Fruit fly (Drosophila melanogaster) ovary, adult (tissue): ENCODE data around the gene CG42354.

Experiments
- CG17801 ChIP-seq: fragments of 200-800 bp; optimal IDR thresholded peaks from 2 replicates; lab custom pipeline; 2019; ENCODE audit warnings: missing biosample characterization, mild to moderate bottlenecking, missing genetic modification characterization, moderate library complexity; ENCODE audit not compliant: partially characterized antibody

CG42354 gene

DNA sequence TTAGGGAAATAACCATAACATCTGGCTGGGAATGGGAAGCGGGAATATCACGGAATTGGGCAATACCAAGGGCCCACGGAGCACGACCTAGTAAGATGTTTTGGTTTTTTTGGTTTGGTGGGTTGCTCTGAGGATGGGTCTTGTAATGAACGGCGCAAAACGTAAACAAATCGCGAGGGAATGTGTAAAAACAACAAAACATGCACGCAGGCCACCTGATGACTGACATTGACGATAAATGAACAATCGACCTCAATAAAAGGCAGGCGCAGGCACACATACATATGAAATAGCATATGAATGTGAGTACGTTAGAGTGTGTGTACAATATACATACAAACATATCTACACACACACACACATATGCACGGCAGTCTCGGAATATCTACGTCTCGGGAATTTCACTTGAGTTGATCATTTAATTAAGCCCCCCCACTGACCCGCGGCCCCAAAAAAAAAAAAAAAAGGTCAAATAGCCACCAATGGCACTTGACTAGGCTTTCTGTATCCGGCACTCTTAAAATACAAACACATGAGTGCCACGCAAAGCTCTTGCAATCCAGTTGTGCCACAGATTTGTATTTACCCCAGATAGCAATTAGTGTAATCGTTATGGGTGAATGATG, 3.9 kb downstream of the CG42354 start:
- TF ChIP-seq CG17801 (GFP tag; lab: Kevin White, UChicago), result no peak

DNA sequence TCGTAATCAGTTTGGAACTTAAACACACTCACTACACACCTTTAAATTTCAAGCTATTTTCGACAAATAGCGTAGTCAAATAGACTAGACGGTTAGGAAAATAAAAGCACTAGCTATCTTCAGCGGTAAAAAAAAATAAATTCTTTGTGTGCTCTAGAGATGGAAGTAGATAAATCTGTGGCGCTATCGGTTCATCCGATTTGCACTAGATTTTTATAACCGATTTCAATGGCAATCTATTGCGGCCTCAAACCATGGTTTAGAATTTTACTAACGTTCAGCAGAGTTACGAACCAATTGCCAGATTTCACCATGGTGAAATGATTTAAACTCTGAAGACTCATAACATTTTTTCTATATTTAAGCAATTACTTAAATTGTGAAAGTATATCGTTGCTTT, 8.3 kb downstream of the CG42354 start:
- no peak for TF ChIP-seq CG17801 (GFP tag; lab: Kevin White, UChicago)

DNA sequence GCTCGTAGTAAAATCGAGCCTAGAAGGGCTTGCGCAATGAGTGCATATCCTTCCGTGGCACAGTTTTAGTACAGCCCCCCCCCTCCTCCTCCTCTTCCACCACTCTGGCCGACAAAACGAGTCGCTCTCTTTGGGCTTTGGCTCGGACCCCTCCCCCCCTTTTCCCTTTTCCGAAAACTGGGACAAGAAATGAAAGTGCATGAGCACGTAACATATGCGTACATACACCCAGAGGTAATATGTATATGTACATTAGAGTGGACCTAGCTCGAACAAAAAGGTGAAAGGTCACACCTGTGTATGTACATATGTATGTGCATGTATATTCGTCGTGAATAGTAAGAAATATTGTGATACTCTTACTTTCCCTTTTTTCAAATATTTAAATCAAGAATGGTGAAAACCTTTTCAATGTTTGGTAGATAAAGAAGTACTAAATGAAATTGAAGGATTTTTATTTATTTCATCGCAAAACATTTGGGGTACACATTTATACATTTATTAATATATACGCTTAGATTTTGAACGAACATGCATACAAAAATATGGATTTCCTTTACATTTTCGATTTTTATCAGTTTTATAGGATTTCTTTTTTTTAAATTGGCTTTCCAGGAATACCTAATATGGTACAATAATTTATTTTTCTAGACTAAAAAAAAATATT, 12.0 kb downstream of the CG42354 start:
- no peak for TF ChIP-seq CG17801 (GFP tag; lab: Kevin White, UChicago)

DNA sequence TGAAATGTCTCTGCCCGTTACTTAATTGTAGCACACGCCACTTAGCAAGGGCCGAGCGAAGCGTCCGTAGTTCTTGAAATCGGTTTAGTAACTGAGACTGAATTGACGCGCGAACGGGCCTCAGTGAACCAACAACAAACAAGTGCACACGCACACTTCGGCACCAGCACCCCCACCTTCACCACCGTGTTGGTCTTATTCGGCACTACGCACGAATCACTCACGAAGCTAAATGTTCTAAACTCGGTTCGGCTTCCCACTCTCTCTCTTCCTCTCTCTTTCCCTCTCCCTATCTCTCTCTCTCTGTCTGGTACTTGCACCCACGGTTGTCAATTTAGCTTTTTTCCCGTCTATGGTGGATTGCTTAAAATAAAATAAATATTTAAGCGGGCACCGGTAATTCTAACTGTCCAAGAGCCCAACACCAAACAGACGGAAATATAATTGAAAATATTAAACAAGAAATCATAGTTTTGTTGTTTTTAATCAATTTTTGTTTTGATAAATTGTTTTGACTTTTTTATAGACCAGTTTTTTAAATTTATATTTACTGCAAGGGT, 13.2 kb downstream of the CG42354 start, which contains the start of gene Tob:
Tob (minus strand) TSS at position 65 of the 560 bp plus-strand sequence.
- TF ChIP-seq CG17801 (GFP tag; lab: Kevin White, UChicago), result peak; percentile 73

DNA sequence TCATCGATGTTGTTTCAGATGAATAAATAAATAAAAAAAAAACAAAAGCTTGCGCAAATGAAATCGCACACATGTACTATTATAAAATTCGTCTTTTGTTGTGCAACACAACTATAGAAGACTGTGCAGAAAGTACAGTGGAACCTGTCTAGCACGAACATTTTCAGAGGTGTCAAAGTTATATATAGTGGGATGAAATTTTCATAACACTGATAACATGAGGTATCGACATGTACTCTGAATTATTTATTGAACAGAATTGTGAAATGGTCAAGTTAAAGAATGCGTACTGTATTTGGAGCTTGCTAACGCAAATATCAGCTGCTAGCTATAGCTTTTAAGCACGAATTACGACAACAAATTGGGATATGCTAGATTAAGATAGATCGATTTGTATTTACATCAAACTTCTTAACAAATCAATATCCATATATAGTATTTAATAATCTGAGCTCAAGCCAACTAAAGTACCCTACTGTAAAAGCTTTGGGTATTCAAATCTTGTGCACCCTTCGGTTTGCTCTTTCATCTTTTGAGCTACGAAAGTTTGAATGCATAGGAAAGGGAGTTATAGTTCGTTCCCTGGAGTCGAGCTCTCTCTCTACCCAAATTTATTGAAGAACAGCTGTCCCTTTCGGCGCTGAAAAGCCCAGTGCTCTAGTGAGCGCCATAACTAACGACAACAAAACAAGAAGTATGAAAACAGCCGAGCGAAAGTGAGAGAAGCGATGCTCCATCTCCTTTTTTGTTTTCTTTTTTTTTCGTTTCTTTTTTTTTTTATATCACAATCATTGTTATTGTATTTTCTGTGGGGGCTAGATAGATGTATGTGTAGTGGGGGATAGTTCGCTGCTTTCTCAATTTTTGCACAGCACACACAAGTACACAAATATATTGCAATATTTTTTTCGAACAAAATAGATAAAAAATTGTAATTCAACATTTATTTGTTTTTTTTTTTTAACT, 14.3 kb downstream of the CG42354 start:
- TF ChIP-seq CG17801 (GFP tag; lab: Kevin White, UChicago), result peak; percentile 96

DNA sequence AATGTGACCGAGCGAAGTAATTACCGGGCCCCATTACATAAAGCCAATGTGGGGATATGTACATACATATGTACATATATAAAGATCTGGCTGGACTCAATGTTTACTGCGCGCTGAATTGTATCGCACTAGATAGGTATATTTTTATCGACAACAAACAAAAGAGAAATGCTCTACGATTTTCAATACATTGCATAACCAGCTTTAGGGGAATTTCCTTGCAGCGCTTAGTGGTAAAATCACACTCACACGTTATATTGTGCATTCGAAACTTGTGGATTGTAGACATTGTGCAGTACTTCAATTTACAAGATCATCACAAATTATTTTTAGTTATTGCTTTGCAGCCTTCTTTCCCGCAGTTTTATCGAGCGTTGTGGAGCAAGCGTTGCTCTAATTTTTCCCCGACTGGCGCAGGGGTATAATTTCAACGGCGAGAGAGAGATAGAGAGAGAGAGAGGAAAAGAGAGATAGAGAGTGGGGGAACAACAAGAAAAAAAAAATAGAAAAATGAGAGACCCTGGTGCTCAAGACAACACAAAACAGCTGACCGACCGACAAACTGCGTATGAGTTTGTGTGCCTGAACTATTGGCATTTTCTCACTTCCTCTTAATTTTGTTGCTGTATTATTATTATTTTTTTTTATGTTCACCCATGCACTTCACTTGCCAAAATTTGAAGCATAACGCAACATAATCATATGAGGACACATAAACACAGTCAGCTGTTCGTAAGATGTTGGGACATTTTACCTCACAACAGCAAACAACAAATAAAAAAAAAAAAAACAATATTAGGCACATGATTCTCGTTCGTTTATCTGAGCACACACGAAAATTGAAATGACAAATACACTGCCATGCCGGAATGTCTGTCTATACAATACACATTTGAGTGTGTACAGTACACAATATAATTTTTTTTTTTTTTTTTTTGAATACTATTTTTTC, 15.5 kb downstream of the CG42354 start:
- no peak for TF ChIP-seq CG17801 (GFP tag; lab: Kevin White, UChicago)

DNA sequence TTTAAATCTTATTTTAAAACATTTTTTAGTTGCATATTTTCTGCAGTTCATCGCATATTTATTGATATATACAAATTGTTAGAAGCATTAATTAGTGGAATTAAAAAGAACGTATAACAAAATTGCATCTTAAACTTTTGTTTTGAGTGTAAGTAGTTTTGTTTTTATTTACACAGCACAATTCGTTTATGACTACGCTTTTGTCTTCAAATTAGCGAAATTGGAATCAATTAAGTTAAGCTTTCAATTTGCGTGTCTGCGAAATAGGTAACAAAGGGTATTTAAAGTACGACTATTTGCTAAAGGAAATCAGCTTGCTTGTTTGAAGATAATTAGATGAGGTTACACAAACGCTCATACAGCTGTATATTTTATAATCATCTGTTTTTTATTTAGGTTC, 16.5 kb downstream of the CG42354 start:
- TF ChIP-seq CG17801 (GFP tag; lab: Kevin White, UChicago), result no peak

DNA sequence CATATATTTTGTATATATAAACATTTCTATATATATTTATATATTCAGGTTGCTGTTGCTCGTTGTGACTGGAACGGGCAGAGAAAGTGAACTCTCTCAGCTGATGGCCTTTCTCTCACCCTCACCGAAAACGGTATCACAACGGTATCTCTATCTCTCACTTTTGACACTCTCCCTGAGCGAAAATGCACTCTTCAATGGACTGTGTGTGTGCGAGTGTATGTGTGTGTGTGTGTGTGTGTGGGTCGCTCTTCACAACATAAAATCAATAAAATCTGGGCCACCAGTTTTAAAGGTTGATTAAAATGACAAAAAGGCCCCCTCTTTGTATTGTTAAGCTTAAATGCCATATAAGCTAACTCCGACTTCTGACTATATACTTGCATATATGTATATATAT, 17.2 kb downstream of the CG42354 start:
- no peak for TF ChIP-seq CG17801 (GFP tag; lab: Kevin White, UChicago)

DNA sequence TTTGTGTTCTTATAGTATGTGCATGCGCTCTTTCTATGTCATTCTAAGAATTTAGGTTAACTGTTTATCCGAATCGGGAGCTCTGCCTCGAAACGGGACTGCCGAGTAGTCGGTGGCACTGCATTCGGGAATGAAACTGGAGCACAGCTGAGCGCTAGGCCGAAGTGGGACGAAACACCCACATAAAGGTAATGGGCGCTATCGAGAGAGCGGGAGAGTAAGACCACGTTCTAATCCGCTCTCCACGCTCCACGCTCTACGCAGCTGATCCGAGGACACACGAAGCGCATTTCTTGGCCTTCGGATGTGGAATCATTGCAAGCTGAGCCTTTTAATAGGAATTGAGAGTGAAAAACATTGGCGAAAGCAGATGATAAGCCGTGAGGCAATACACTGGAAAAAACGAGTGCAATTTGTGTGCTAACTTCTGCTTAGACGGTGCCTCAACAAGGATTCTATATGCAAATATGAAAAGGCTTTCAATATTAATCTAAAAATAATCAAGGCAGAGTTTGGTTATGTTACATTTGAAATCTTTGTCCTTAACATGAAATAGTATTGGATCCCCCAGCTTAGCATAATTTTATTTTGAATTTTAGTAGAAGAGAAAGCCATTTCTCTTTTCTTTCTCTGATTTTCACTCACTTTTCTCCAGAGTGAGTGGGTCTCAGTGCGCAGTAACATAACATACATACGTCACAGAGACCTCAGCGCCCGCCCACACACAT, 18.7 kb downstream of the CG42354 start:
- TF ChIP-seq CG17801 (GFP tag; lab: Kevin White, UChicago), result no peak

DNA sequence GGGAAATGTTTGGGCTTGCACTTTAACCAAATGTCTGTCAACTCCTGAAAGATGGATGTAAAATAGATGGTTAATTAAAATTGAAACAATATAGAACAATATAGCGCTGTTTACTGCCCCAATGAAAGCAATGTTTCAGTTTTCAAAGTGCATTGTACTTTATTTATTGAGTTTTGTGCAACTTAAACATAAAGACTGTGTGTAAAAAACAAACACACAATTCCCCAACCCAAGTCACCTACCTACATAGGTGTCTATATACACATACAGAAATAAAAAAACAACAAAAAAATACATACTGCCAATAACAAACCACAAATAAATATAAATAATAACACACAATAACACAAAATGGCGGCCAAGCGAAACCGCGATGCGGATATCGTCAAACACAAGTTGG, 21.8 kb downstream of the CG42354 start, which contains the start of gene CG8958:
CG8958 (plus strand) TSS at position 301 of the 400 bp plus-strand sequence.
- TF ChIP-seq CG17801 (GFP tag; lab: Kevin White, UChicago), result no peak

DNA sequence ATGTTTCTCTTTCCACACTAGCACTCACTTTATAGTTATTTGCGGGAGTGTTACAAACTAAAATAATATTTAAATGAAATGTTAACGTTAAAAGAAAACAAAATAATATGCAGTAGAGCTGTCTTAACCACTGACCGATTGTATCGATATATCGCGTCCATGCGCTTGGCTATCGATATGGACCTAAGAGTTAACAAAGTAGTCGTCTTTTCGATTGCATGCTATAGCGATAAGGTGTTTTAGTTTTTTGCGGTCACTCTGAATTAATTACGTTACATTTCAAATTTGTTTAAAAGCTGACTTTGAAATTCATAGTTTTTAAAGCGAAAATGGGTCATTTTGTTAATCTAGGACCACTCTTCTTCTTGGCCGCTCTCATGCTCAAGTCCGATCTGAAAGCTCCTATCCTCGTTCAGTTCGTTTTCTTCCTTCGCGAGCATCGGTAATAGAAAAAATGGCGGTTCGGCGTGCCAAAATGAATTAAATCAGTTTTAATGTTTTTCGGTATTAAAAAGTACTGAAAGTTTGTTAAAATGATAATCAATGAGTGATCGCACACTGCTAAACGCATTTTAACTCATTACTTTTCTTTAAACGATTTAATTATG, 31.3 kb downstream of the CG42354 start, which contains the start of gene Nipsnap:
Nipsnap (minus strand) TSS at position 194 of the 608 bp plus-strand sequence.
- no peak for TF ChIP-seq CG17801 (GFP tag; lab: Kevin White, UChicago)

DNA sequence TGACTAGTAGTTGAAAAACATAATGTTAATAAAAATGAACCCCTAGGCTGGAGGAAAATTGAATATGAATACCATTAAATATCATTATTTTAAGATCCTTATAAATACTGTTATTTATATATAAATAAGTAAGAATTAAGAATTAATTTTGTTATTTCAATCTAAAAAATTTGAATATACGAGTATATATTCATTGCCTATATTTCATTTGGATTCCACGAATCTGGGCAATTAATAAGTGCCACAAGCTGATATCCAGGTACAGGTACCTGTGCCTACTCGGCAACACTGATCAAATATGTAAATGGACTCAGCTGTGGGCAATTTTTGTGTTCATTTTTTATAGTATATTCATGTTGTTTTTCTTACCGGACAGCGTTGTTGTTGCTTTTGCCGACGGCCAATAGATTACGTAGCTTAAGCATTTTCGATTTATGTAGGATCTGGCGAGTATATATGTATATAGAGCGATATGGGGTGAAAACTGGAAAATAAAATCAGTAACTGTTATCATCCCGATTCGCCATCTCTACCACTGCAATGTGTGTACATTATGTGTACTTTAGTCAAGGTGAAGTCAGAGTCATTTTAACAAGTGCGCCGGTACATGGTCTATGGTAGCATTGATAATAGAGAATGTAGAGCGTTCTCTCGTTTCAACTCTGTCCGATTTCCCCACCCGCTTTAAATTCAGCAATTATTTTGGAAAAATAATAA, 31.9 kb downstream of the CG42354 start:
- no peak for TF ChIP-seq CG17801 (GFP tag; lab: Kevin White, UChicago)
